Worm (Caenorhabditis elegans) whole organism, mixed stage, embryonic: ENCODE results near the gene C24F3.2.

Source experiments
- ces-1 ChIP-seq: fragments of 150-350 bp; optimal IDR thresholded peaks from 2 replicates; lab custom pipeline; 2014; ENCODE audit warnings: missing biosample characterization, missing genetic modification reagents, missing genetic modification characterization
- drap-1 ChIP-seq: fragments of 200-800 bp; sonication (Bioruptor generic); optimal IDR thresholded peaks from 3 replicates; lab custom pipeline; 2018; ENCODE audit warnings: mild to moderate bottlenecking, missing genetic modification characterization, missing compliant biosample characterization
- elt-3 ChIP-seq: fragments of 150-350 bp; optimal IDR thresholded peaks from 2 replicates; lab custom pipeline; 2014; ENCODE audit warnings: missing biosample characterization, missing genetic modification characterization
- ham-2 ChIP-seq: fragments of 200-800 bp; sonication (Bioruptor generic); optimal IDR thresholded peaks from 2 replicates; lab custom pipeline; 2018; ENCODE audit warnings: mild to moderate bottlenecking, missing genetic modification characterization, missing compliant biosample characterization
- mls-2 ChIP-seq: sonication (generic microtip); optimal IDR thresholded peaks from 2 replicates; lab custom pipeline; 2016; ENCODE audit warnings: mild to moderate bottlenecking, missing genetic modification characterization, moderate library complexity, missing compliant biosample characterization
- nhr-12 ChIP-seq: fragments of 150-350 bp; optimal IDR thresholded peaks from 2 replicates; lab custom pipeline; 2014; ENCODE audit warnings: missing biosample characterization, missing genetic modification characterization
- nhr-237 ChIP-seq: fragments of 150-350 bp; optimal IDR thresholded peaks from 2 replicates; lab custom pipeline; 2014; ENCODE audit warnings: missing biosample characterization, missing genetic modification characterization
- nhr-28 ChIP-seq: fragments of 150-350 bp; optimal IDR thresholded peaks from 2 replicates; lab custom pipeline; 2014; ENCODE audit warnings: missing biosample characterization, missing genetic modification characterization
- nhr-76 ChIP-seq: sonication (generic microtip); optimal IDR thresholded peaks from 2 replicates; lab custom pipeline; 2017; ENCODE audit warnings: missing biosample characterization, missing genetic modification characterization
- sem-2 ChIP-seq: fragments of 200-800 bp; sonication (Bioruptor generic); optimal IDR thresholded peaks from 2 replicates; lab custom pipeline; 2018; ENCODE audit warnings: mild to moderate bottlenecking, missing genetic modification characterization, missing compliant biosample characterization
- snpc-4 ChIP-seq: fragments of 150-350 bp; optimal IDR thresholded peaks from 2 replicates; lab custom pipeline; 2014; ENCODE audit warnings: missing biosample characterization, missing genetic modification characterization
- unc-120 ChIP-seq: sonication (generic microtip); optimal IDR thresholded peaks from 2 replicates; lab custom pipeline; 2017; ENCODE audit warnings: missing genetic modification characterization, missing compliant biosample characterization; ENCODE audit not compliant: poor library complexity, severe bottlenecking
- unc-39 ChIP-seq: fragments of 150-350 bp; optimal IDR thresholded peaks from 2 replicates; lab custom pipeline; 2014; ENCODE audit warnings: missing biosample characterization, missing genetic modification characterization
- ztf-11 ChIP-seq: fragments of 150-350 bp; optimal IDR thresholded peaks from 2 replicates; lab custom pipeline; 2014; ENCODE audit warnings: missing biosample characterization, missing genetic modification characterization

ce11 chrIV:10251764-10252163, 29.4 kb downstream of the C24F3.2 start:
- TF ChIP-seq snpc-4 (no peak), ztf-11 (tag; lab: Kevin White, UChicago) (no peak), nhr-12 (no peak), nhr-28 (tag; lab: Kevin White, UChicago) (no peak), ces-1 (GFP tag; lab: Kevin White, UChicago) (no peak), mls-2 (no peak), unc-120 (tag; lab: Kevin White, UChicago) (no peak), unc-39 (tag; lab: Kevin White, UChicago) (no peak), drap-1 (GFP tag; lab: Kevin White, UChicago) (no peak), elt-3 (tag; lab: Kevin White, UChicago) (no peak), nhr-237 (no peak), nhr-76 (tag; lab: Kevin White, UChicago) (no peak), ham-2 (GFP tag; lab: Kevin White, UChicago) (no peak), sem-2 (GFP tag; lab: Kevin White, UChicago) (no peak)
